Worm (Caenorhabditis elegans): Measurements from ENCODE around the gene Y75D11A.2.

Gene Y75D11A.2

DNA sequence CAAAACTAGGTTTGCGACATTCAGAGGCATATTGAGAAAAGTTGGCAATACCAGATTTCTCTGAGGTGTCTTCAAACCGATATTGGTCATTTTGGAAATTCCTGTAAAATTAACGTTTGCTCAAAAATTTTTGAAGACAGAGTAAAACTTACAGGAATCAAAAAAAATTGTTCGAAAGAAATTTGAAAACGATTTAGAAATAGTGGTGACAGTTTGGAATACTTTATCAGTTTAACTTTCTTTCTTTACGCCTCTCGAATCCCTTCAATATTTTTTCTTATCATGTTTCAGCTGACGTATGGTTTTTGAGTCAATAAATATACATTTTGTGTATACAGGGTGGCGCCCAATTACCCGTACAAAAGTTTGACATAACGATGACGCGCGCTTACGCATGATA, 24.2 kb upstream of the Y75D11A.2 start, which contains the start of gene fbxa-53:
Gene fbxa-53, minus strand, starts transcription at position 101 of the 400 bp plus-strand sequence.
- TF ChIP-seq hpl-2 (GFP tag; optimal IDR thresholded peaks at IDR 0.05) (no peak), lin-14 (GFP tag; optimal IDR thresholded peaks at IDR 0.05) (no peak), lin-35 (GFP tag; optimal IDR thresholded peaks at IDR 0.05) (no peak), grh-1 (GFP tag; IDR thresholded peaks at IDR 0.05) (no peak), nhr-20 (tag; optimal IDR thresholded peaks at IDR 0.05) (no peak), mef-2 (tag; optimal IDR thresholded peaks at IDR 0.05) (no peak), elt-3 (tag; optimal IDR thresholded peaks at IDR 0.05) (no peak), nhr-47 (tag; optimal IDR thresholded peaks at IDR 0.05) (no peak), nhr-85 (tag) (no peak), irx-1 (tag; optimal IDR thresholded peaks at IDR 0.05) (no peak), dsc-1 (tag; optimal IDR thresholded peaks at IDR 0.05) (no peak), unc-30 (tag; optimal IDR thresholded peaks at IDR 0.05) (no peak), lin-15B (tag; optimal IDR thresholded peaks at IDR 0.05) (no peak), nhr-237 (tag; optimal IDR thresholded peaks at IDR 0.05) (no peak), ztf-11 (tag; optimal IDR thresholded peaks at IDR 0.05) (no peak), ztf-4 (tag; optimal IDR thresholded peaks at IDR 0.05) (no peak), ceh-90 (tag; optimal IDR thresholded peaks at IDR 0.05) (no peak), F16B12.6 (tag; optimal IDR thresholded peaks at IDR 0.05) (no peak)

DNA sequence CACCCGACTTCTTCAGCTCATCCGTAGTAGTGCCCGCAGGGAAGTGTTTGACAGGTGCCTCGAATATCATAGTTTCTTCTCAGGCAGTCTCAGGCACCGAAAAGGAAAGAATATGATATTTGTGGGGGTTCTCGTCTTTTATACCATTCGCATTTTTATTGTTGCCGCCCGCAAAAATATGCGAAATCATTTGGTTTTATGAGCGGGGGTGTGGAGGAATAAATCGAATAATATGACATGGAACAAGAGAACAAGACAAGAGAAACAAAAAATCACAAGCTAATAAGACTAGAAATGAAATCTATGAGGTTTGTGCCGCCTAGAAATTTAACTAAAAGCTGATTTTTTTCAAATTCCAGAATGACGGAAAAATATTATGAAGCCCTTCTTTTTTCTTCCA, 22.3 kb upstream of the Y75D11A.2 start, which contains the start of gene F07G6.8:
Gene F07G6.8, minus strand, starts transcription at position 101 of the 400 bp plus-strand sequence.
- no peak for TF ChIP-seq mef-2 (tag; optimal IDR thresholded peaks at IDR 0.05)
- no peak for TF ChIP-seq unc-130 (tag; optimal IDR thresholded peaks at IDR 0.05)
- no peak for TF ChIP-seq ceh-82 (tag; optimal IDR thresholded peaks at IDR 0.05)
- TF ChIP-seq nhr-76 (tag; optimal IDR thresholded peaks at IDR 0.05), result no peak
- TF ChIP-seq irx-1 (tag; optimal IDR thresholded peaks at IDR 0.05), result no peak
- TF ChIP-seq aha-1 (tag; optimal IDR thresholded peaks at IDR 0.05), result no peak
- TF ChIP-seq efl-3 (GFP tag; optimal IDR thresholded peaks at IDR 0.05), result no peak
- no peak for TF ChIP-seq nhr-19 (GFP tag; conservative IDR thresholded peaks at IDR 0.05)
- no peak for TF ChIP-seq elt-2 (tag; optimal IDR thresholded peaks at IDR 0.05)
- TF ChIP-seq pag-3 (tag; optimal IDR thresholded peaks at IDR 0.05; ENCODE audit: borderline replicate concordance, insufficient read depth), result no peak
- no peak for TF ChIP-seq lin-39 (tag; optimal IDR thresholded peaks at IDR 0.05)
- no peak for TF ChIP-seq sox-4 (tag; optimal IDR thresholded peaks at IDR 0.05)
- TF ChIP-seq xbp-1 (tag; optimal IDR thresholded peaks at IDR 0.05), result no peak
- no peak for TF ChIP-seq nhr-85 (tag)
- no peak for TF ChIP-seq unc-30 (tag; optimal IDR thresholded peaks at IDR 0.05)
- TF ChIP-seq unc-62 (GFP tag; optimal IDR thresholded peaks at IDR 0.05), result no peak
- no peak for TF ChIP-seq tlp-1 (tag; optimal IDR thresholded peaks at IDR 0.05)
- TF ChIP-seq rnt-1 (tag; optimal IDR thresholded peaks at IDR 0.05), result no peak
- no peak for TF ChIP-seq ama-1 (optimal IDR thresholded peaks at IDR 0.05)

DNA sequence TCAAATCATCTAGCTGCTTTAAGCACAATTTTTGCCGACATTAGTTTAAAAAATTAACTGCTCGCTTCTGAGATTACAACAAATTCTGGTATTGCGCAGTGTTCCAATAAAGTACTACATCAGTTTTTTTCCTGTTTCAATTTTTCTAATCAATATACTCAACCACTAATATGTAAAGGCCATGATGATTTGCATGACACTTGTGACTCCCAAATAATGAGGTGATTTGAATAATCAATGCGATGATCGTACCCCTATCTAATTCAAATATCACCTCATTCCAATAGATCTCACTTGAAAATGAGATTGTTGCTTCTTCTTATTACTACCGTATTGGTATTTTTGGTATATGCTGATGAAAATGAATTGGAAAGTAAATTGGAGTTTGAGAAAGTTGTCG, 15.6 kb upstream of the Y75D11A.2 start, which contains the start of gene F07G6.2:
Gene F07G6.2, plus strand, starts transcription at position 301 of the 400 bp plus-strand sequence.
- TF ChIP-seq nhr-20 (tag; optimal IDR thresholded peaks at IDR 0.05), result no peak

DNA sequence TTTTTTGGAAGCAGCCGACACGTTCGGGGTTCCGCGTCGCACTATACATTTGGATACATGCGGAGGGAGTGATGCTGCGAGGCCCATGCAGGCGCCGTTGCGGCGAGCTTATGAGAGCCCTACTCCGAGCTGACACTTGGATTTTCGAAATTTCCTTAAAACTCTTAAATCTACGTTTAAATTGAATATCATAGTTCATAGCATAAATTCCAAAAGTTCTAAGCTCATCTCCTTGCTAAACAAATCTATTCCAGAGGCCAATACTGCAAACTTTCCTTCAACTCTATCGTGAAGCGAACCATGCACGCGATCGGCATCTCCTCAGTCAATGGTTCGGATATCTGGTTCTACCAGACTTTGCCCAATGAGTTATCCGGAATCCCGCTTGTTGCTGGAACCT, 13.1 kb upstream of the Y75D11A.2 start, which contains the start of gene dgn-3:
Gene dgn-3, plus strand, starts transcription at position 301 of the 400 bp plus-strand sequence.
- TF ChIP-seq lsy-2 (tag; optimal IDR thresholded peaks at IDR 0.05) (no peak), nhr-84 (tag; optimal IDR thresholded peaks at IDR 0.05) (no peak), ama-1 (optimal IDR thresholded peaks at IDR 0.05) (no peak), pqm-1 (tag; optimal IDR thresholded peaks at IDR 0.05) (no peak), tlp-1 (tag; optimal IDR thresholded peaks at IDR 0.05) (no peak), pag-3 (tag; optimal IDR thresholded peaks at IDR 0.05; ENCODE audit: borderline replicate concordance, insufficient read depth) (no peak), unc-30 (tag; optimal IDR thresholded peaks at IDR 0.05) (no peak), C34B4.2 (tag; optimal IDR thresholded peaks at IDR 0.05) (no peak), nhr-77 (tag; optimal IDR thresholded peaks at IDR 0.05) (no peak), unc-98 (GFP tag; IDR thresholded peaks at IDR 0.05) (no peak), grh-1 (GFP tag; IDR thresholded peaks at IDR 0.05) (no peak), nhr-11 (tag; optimal IDR thresholded peaks at IDR 0.05) (no peak), unc-130 (tag; optimal IDR thresholded peaks at IDR 0.05) (no peak), swsn-7 (tag; optimal IDR thresholded peaks at IDR 0.05) (no peak), ceh-82 (tag; optimal IDR thresholded peaks at IDR 0.05) (no peak), mep-1 (tag; optimal IDR thresholded peaks at IDR 0.05) (no peak)

Measured in whole organism, L1 larva.